Worm (Caenorhabditis elegans) whole organism, L2 larva: ENCODE results near the gene sri-60.

Experiments
- ceh-16 ChIP-seq: fragments of 150-350 bp; optimal IDR thresholded peaks from 2 replicates; lab custom pipeline; 2014; ENCODE audit warnings: missing biosample characterization, missing genetic modification characterization
- dmd-4 ChIP-seq: sonication (generic microtip); optimal IDR thresholded peaks from 2 replicates; lab custom pipeline; 2017; ENCODE audit warnings: missing biosample characterization, missing genetic modification characterization
- egl-27 ChIP-seq: sonication (generic microtip); optimal IDR thresholded peaks from 3 replicates; lab custom pipeline; 2017; ENCODE audit warnings: missing biosample characterization, missing genetic modification reagents, missing genetic modification characterization
- gmeb-1 ChIP-seq: fragments of 150-350 bp; optimal IDR thresholded peaks from 2 replicates; lab custom pipeline; 2014; ENCODE audit warnings: missing biosample characterization, missing genetic modification characterization
- nhr-77 ChIP-seq: fragments of 150-350 bp; optimal IDR thresholded peaks from 2 replicates; lab custom pipeline; 2014; ENCODE audit warnings: missing biosample characterization, missing genetic modification characterization
- skn-1 ChIP-seq: sonication (generic microtip); optimal IDR thresholded peaks from 2 replicates; lab custom pipeline; 2017; ENCODE audit warnings: missing biosample characterization, missing genetic modification characterization
- unc-39 ChIP-seq: fragments of 150-350 bp; optimal IDR thresholded peaks from 2 replicates; lab custom pipeline; 2014; ENCODE audit warnings: missing biosample characterization, missing genetic modification characterization
- zag-1 ChIP-seq: fragments of 150-350 bp; optimal IDR thresholded peaks from 2 replicates; lab custom pipeline; 2014; ENCODE audit warnings: missing biosample characterization, missing genetic modification characterization
- ztf-1 ChIP-seq: fragments of 200-800 bp; sonication (Bioruptor generic); conservative IDR thresholded peaks from 2 replicates; pipeline ENCODE4 v1.3.6; 2022; ENCODE audit warnings: missing genetic modification characterization, missing compliant biosample characterization

DNA sequence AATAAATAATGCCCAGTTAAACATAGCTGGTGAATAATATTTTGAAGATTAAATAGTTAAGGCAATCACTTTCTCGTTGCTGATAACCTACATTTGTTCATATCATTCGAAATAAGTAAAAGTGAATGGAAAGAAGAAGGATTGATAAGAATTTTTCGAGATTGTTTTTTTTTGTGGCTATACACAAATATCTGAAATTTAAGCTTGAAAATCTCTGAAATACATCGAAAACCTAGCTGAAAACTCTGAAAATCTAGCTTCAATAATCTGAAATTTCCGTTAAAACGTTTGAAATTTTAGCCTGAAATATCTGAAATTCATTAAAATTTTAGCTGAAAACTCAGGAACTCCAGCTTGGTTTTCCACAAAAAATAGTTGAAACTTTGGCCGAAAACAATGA lies 37.0 kb upstream of the sri-60 start, which contains the start of gene T05A8.6:
- no peak for TF ChIP-seq nhr-77 (tag; lab: Kevin White, UChicago)
- TF ChIP-seq zag-1 (tag; lab: Kevin White, UChicago) = no peak
- TF ChIP-seq egl-27 (tag; lab: Kevin White, UChicago) = no peak
- TF ChIP-seq ztf-1 (GFP tag; lab: Robert Waterston, UW) = no peak
- TF ChIP-seq gmeb-1 (tag; lab: Kevin White, UChicago) = no peak
- no peak for TF ChIP-seq dmd-4
- TF ChIP-seq ceh-16 (tag; lab: Kevin White, UChicago) = no peak
- TF ChIP-seq unc-39 (tag; lab: Kevin White, UChicago) = no peak
- no peak for TF ChIP-seq skn-1 (tag; lab: Kevin White, UChicago)
